Fruit fly (Drosophila melanogaster): ENCODE results near the gene Mtch.

dm6 chr3L:157674-158179 lies 26.7 kb upstream of the Mtch start:
- no peak for TF ChIP-seq Eip93F (GFP tag; optimal IDR thresholded peaks at IDR 0.05)
- no peak for TF ChIP-seq Sox102F (GFP tag; optimal IDR thresholded peaks at IDR 0.05)
- no peak for TF ChIP-seq CG11294 (GFP tag; IDR thresholded peaks at IDR 0.05)
- TF ChIP-seq CG6854 (GFP tag; optimal IDR thresholded peaks at IDR 0.05) = no peak
- no peak for TF ChIP-seq CG4318 (GFP tag; optimal IDR thresholded peaks at IDR 0.05)

All from whole organism, prepupa.